Worm (Caenorhabditis elegans) whole organism, L1 larva: ENCODE results near the gene oac-49.

Experiments
- C34B4.2 ChIP-seq: sonication (generic microtip); optimal IDR thresholded peaks from 2 replicates; lab custom pipeline; 2017; ENCODE audit warnings: mild to moderate bottlenecking, missing genetic modification characterization, missing compliant biosample characterization
- aha-1 ChIP-seq: fragments of 150-350 bp; optimal IDR thresholded peaks from 2 replicates; lab custom pipeline; 2014; ENCODE audit warnings: missing biosample characterization, missing genetic modification characterization
- blmp-1 ChIP-seq: fragments of 150-350 bp; optimal IDR thresholded peaks from 2 replicates; lab custom pipeline; 2014; ENCODE audit warnings: missing biosample characterization, missing genetic modification characterization
- dpl-1 ChIP-seq, 3 experiments: fragments of 150-350 bp in 2 of 3; sonication (generic microtip) in 1 of 3; optimal IDR thresholded peaks; 2 replicates each; lab custom pipeline; 2014 to 2017; ENCODE audit warnings: missing biosample characterization in 3 of 3, missing genetic modification characterization in 3 of 3, missing genetic modification reagents in 3 of 3
- efl-1 ChIP-seq, 4 experiments: fragments of 150-350 bp; optimal IDR thresholded peaks in 3 of 4; peaks in 1 of 4; 1 replicate in 1 of 4; 2 replicates in 3 of 4; lab custom pipeline; 2014; ENCODE audit warnings: missing biosample characterization in 2 of 4, missing genetic modification characterization in 2 of 4, missing genetic modification reagents in 2 of 4
- egl-13 ChIP-seq: sonication (generic microtip); optimal IDR thresholded peaks from 2 replicates; lab custom pipeline; 2016; ENCODE audit warnings: missing genotype, missing genetic modification reagents, missing genetic modification characterization, missing compliant biosample characterization
- egl-27 ChIP-seq, 2 experiments: fragments of 150-350 bp in 1 of 2; sonication (generic microtip); optimal IDR thresholded peaks; 3 replicates each; lab custom pipeline; 2017 to 2018; ENCODE audit warnings: missing biosample characterization in 2 of 2, missing genetic modification characterization in 2 of 2, missing genetic modification reagents in 2 of 2
- elt-2 ChIP-seq: sonication (generic microtip); optimal IDR thresholded peaks from 2 replicates; lab custom pipeline; 2016; ENCODE audit warnings: missing genetic modification characterization, mild to moderate bottlenecking, inconsistent platforms, missing compliant biosample characterization, missing genetic modification reagents
- elt-3 ChIP-seq, 6 experiments: fragments of 150-350 bp in 1 of 6; sonication (generic microtip); optimal IDR thresholded peaks; 2 replicates each; lab custom pipeline; 2017 to 2018; ENCODE audit warnings: missing biosample characterization in 6 of 6, missing genetic modification characterization in 6 of 6, inconsistent platforms in 1 of 6
- ets-5 ChIP-seq: fragments of 200-800 bp; sonication (Bioruptor generic); IDR thresholded peaks from 2 replicates; pipeline ENCODE4 v1.3.6; 2022; ENCODE audit warnings: missing genetic modification characterization, missing compliant biosample characterization
- fkh-10 ChIP-seq: sonication (generic microtip); optimal IDR thresholded peaks from 2 replicates; lab custom pipeline; 2017; ENCODE audit warnings: missing biosample characterization, missing genetic modification reagents, missing genetic modification characterization
- fkh-8 ChIP-seq: sonication (generic microtip); optimal IDR thresholded peaks from 2 replicates; lab custom pipeline; 2016; ENCODE audit warnings: mild to moderate bottlenecking, missing genetic modification characterization, missing compliant biosample characterization
- hlh-4 ChIP-seq: sonication (generic microtip); optimal IDR thresholded peaks from 2 replicates; lab custom pipeline; 2016; ENCODE audit warnings: mild to moderate bottlenecking, missing genetic modification characterization, missing compliant biosample characterization
- isw-1 ChIP-seq: fragments of 200-800 bp; sonication (Bioruptor generic); IDR thresholded peaks from 2 replicates; pipeline ENCODE4 v1.3.6; 2022; ENCODE audit warnings: missing genetic modification characterization, missing compliant biosample characterization
- jun-1 ChIP-seq: fragments of 150-350 bp; optimal IDR thresholded peaks from 2 replicates; lab custom pipeline; 2014; ENCODE audit warnings: missing biosample characterization, missing genetic modification reagents, missing genetic modification characterization
- lin-13 ChIP-seq: fragments of 150-350 bp; optimal IDR thresholded peaks from 2 replicates; lab custom pipeline; 2014; ENCODE audit warnings: missing biosample characterization, missing genetic modification reagents, missing genetic modification characterization
- lin-35 ChIP-seq, 2 experiments: fragments of 150-350 bp; optimal IDR thresholded peaks; 2 replicates each; lab custom pipeline; 2014; ENCODE audit warnings: missing biosample characterization in 2 of 2, missing genetic modification characterization in 2 of 2, missing genetic modification reagents in 2 of 2
- lir-3 ChIP-seq: sonication (generic microtip); optimal IDR thresholded peaks from 2 replicates; lab custom pipeline; 2016; ENCODE audit warnings: mild to moderate bottlenecking, missing genetic modification characterization, moderate library complexity, missing compliant biosample characterization; ENCODE audit not compliant: poor library complexity
- mdl-1 ChIP-seq, 2 experiments: fragments of 150-350 bp; optimal IDR thresholded peaks; 2 replicates each; lab custom pipeline; 2014 to 2017; ENCODE audit warnings: missing biosample characterization in 2 of 2, missing genetic modification characterization in 2 of 2, inconsistent platforms in 1 of 2
- nhr-11 ChIP-seq: fragments of 150-350 bp; optimal IDR thresholded peaks from 2 replicates; lab custom pipeline; 2014; ENCODE audit warnings: missing biosample characterization, missing genetic modification characterization
- nhr-19 ChIP-seq: fragments of 200-800 bp; sonication (Bioruptor generic); conservative IDR thresholded peaks from 2 replicates; pipeline ENCODE4 v1.3.6; 2022; ENCODE audit warnings: missing genetic modification characterization, missing compliant biosample characterization
- nhr-20 ChIP-seq: sonication (generic microtip); optimal IDR thresholded peaks from 2 replicates; lab custom pipeline; 2016; ENCODE audit warnings: mild to moderate bottlenecking, missing genetic modification characterization, missing compliant biosample characterization
- nhr-237 ChIP-seq: fragments of 150-350 bp; optimal IDR thresholded peaks from 2 replicates; lab custom pipeline; 2014; ENCODE audit warnings: missing biosample characterization, missing genetic modification characterization
- nhr-28 ChIP-seq: fragments of 150-350 bp; optimal IDR thresholded peaks from 2 replicates; lab custom pipeline; 2014; ENCODE audit warnings: missing biosample characterization, missing genetic modification characterization
- nhr-84 ChIP-seq: sonication (generic microtip); optimal IDR thresholded peaks from 2 replicates; lab custom pipeline; 2017; ENCODE audit warnings: missing biosample characterization, missing genetic modification characterization
- nhr-85 ChIP-seq: sonication (generic microtip); peaks from one replicate; lab custom pipeline; 2016; ENCODE audit warnings: missing genetic modification characterization, inconsistent platforms, missing compliant biosample characterization
- nhr-90 ChIP-seq: sonication (generic microtip); optimal IDR thresholded peaks from 2 replicates; lab custom pipeline; 2016; ENCODE audit warnings: mild to moderate bottlenecking, missing genetic modification characterization, missing compliant biosample characterization; ENCODE audit not compliant: poor library complexity
- pax-3 ChIP-seq: fragments of 200-800 bp; sonication (Bioruptor generic); optimal IDR thresholded peaks from 2 replicates; lab custom pipeline; 2018; ENCODE audit warnings: mild to moderate bottlenecking, missing genetic modification characterization, moderate library complexity, missing compliant biosample characterization
- rnt-1 ChIP-seq: sonication (generic microtip); optimal IDR thresholded peaks from 2 replicates; lab custom pipeline; 2016; ENCODE audit warnings: mild to moderate bottlenecking, missing genetic modification characterization, moderate library complexity, missing compliant biosample characterization
- snu-23 ChIP-seq: sonication (generic microtip); optimal IDR thresholded peaks from 2 replicates; lab custom pipeline; 2016; ENCODE audit warnings: missing genetic modification characterization, missing compliant biosample characterization
- sptf-1 ChIP-seq: fragments of 150-350 bp; optimal IDR thresholded peaks from 2 replicates; lab custom pipeline; 2014; ENCODE audit warnings: missing biosample characterization, missing genetic modification characterization
- swsn-7 ChIP-seq: sonication (generic microtip); optimal IDR thresholded peaks from 2 replicates; lab custom pipeline; 2016; ENCODE audit warnings: missing genetic modification characterization, missing compliant biosample characterization
- unc-62 ChIP-seq: fragments of 150-350 bp; optimal IDR thresholded peaks from 2 replicates; lab custom pipeline; 2014; ENCODE audit warnings: missing biosample characterization, missing genetic modification reagents, missing genetic modification characterization
- unc-98 ChIP-seq: fragments of 200-800 bp; sonication (Bioruptor generic); IDR thresholded peaks from 2 replicates; pipeline ENCODE4 v1.3.6; 2022; ENCODE audit warnings: missing genetic modification characterization, missing compliant biosample characterization
- xbp-1 ChIP-seq: sonication (generic microtip); optimal IDR thresholded peaks from 2 replicates; lab custom pipeline; 2016; ENCODE audit warnings: missing genetic modification characterization, missing compliant biosample characterization
- zag-1 ChIP-seq: fragments of 150-350 bp; optimal IDR thresholded peaks from 2 replicates; lab custom pipeline; 2014; ENCODE audit warnings: missing biosample characterization, missing genetic modification characterization
- ztf-11 ChIP-seq, 2 experiments: sonication (generic microtip); optimal IDR thresholded peaks; 2 replicates each; lab custom pipeline; 2016 to 2017; ENCODE audit warnings: missing genetic modification characterization in 2 of 2, missing biosample characterization in 1 of 2, missing compliant biosample characterization in 1 of 2

The oac-49 gene

ce11 chrV:19211795-19212194, 6.0 kb upstream of the oac-49 start, which contains the start of gene nhr-79:
Gene nhr-79 (minus strand): TSS chrV:19211895.
- TF ChIP-seq nhr-237 (no peak), fkh-8 (no peak), nhr-28 (no peak), aha-1 (tag; lab: Kevin White, UChicago) (no peak), sptf-1 (tag; lab: Kevin White, UChicago) (no peak), nhr-11 (tag; lab: Kevin White, UChicago) (no peak)

ce11 chrV:19212354-19212753, 5.4 kb upstream of the oac-49 start:
- peak; percentile 24 for TF ChIP-seq nhr-19 (GFP tag; lab: Robert Waterston, UW)
- TF ChIP-seq elt-2 (tag; lab: Kevin White, UChicago): peak; percentile 72
- no peak for TF ChIP-seq lin-13 (GFP tag; lab: Kevin White, UChicago)
- TF ChIP-seq efl-1 (optimal IDR thresholded peaks at IDR 0.05; lab: Kevin White, UChicago): no peak
- TF ChIP-seq efl-1 (GFP tag; optimal IDR thresholded peaks at IDR 0.05 in 1 of 2; lab: Kevin White, UChicago): peak in 1 of 2 experiments; percentile 2
- peak; percentile 6 for TF ChIP-seq blmp-1 (tag; lab: Kevin White, UChicago)
- TF ChIP-seq nhr-84: no peak
- TF ChIP-seq elt-3 (tag; optimal IDR thresholded peaks at IDR 0.05; lab: Kevin White, UChicago): peak in 1 of 6 experiments; percentile 20
- TF ChIP-seq ets-5 (GFP tag; lab: Robert Waterston, UW): no peak
- no peak for TF ChIP-seq ztf-11 (tag; optimal IDR thresholded peaks at IDR 0.05; lab: Kevin White, UChicago)
- peak; percentile 4 for TF ChIP-seq nhr-90 (tag; lab: Kevin White, UChicago)
- peak; percentile 43 for TF ChIP-seq nhr-85 (tag; lab: Kevin White, UChicago)
- TF ChIP-seq unc-62 (GFP tag; lab: Kevin White, UChicago): no peak
- no peak for TF ChIP-seq egl-27 (tag; optimal IDR thresholded peaks at IDR 0.05; lab: Kevin White, UChicago)
- TF ChIP-seq swsn-7 (tag; lab: Kevin White, UChicago): no peak
- no peak for TF ChIP-seq C34B4.2
- TF ChIP-seq unc-98: no peak
- TF ChIP-seq zag-1 (tag; lab: Kevin White, UChicago): no peak
- peak in 1 of 2 experiments; percentile 6 for TF ChIP-seq mdl-1 (tag; optimal IDR thresholded peaks at IDR 0.05; lab: Kevin White, UChicago)
- no peak for TF ChIP-seq egl-13 (tag; lab: Kevin White, UChicago)
- no peak for TF ChIP-seq xbp-1 (tag; lab: Kevin White, UChicago)
- peak; percentile 68 for TF ChIP-seq nhr-20
- peak in 1 of 2 experiments; percentile 51 for TF ChIP-seq lin-35 (GFP tag; optimal IDR thresholded peaks at IDR 0.05; lab: Kevin White, UChicago)
- TF ChIP-seq, all 84 proteins: peak for 10

- TF ChIP-seq elt-2 (tag; lab: Kevin White, UChicago): peak; percentile 17
- no peak for TF ChIP-seq rnt-1 (tag; lab: Kevin White, UChicago)
These were observed 671 bp upstream of the oac-49 start, which contains the start of gene srr-2 for ce11 chrV:19217104-19217503. Gene srr-2 (minus strand): TSS chrV:19217176.

- TF ChIP-seq snu-23 (GFP tag; lab: Kevin White, UChicago) (no peak), lir-3 (tag; lab: Kevin White, UChicago) (no peak), isw-1 (GFP tag; lab: Robert Waterston, UW) (no peak), nhr-237 (no peak), fkh-10 (GFP tag; lab: Kevin White, UChicago) (no peak), pax-3 (no peak), hlh-4 (tag; lab: Kevin White, UChicago) (no peak), jun-1 (tag; lab: Kevin White, UChicago) (peak; percentile 20), elt-2 (tag; lab: Kevin White, UChicago) (peak; percentile 89), dpl-1 (GFP tag; optimal IDR thresholded peaks at IDR 0.05; lab: Kevin White, UChicago) (no peak)
- TF ChIP-seq, all 84 proteins: peak for 2
These were observed 12.6 kb downstream of the oac-49 start, which contains the start of gene sqst-3 for ce11 chrV:19230413-19230812. Gene sqst-3 (plus strand): TSS chrV:19230782.
